Fruit fly (Drosophila melanogaster) whole organism, embryonic: ENCODE results near the gene CG31174.

Experiments used
- CG31441 ChIP-seq: fragments of 200-800 bp; sonication (Bioruptor generic); IDR thresholded peaks from 2 replicates; pipeline ENCODE4 v1.3.6; 2022; ENCODE audit warnings: missing biosample characterization, missing genetic modification characterization
- H2.0 ChIP-seq: fragments of 200-800 bp; sonication (Bioruptor generic); IDR thresholded peaks from 2 replicates; pipeline ENCODE4 v1.3.6; 2022; ENCODE audit warnings: missing biosample characterization, missing genetic modification characterization
- fd64A ChIP-seq: fragments of 200-800 bp; sonication (Bioruptor generic); optimal IDR thresholded peaks from 3 replicates; lab custom pipeline; 2018; ENCODE audit warnings: missing biosample characterization, mild to moderate bottlenecking, missing genetic modification characterization
- mam ChIP-seq: fragments of 200-800 bp; sonication (Bioruptor generic); optimal IDR thresholded peaks from 3 replicates; lab custom pipeline; 2016; ENCODE audit warnings: missing biosample characterization, missing genetic modification characterization
- psq ChIP-seq: fragments of 200-800 bp; sonication (Bioruptor generic); optimal IDR thresholded peaks from 2 replicates; lab custom pipeline; 2017; ENCODE audit warnings: missing biosample characterization, missing genetic modification characterization

dm6 chr3R:21893929-21894328, 24.6 kb upstream of the CG31174 start:
- TF ChIP-seq mam (GFP tag; lab: Kevin White, UChicago) (no peak), CG31441 (GFP tag; lab: Robert Waterston, UW) (0 out of 2 replicates have a peak, but pooled peaks have one; percentile 10), psq (GFP tag; lab: Kevin White, UChicago) (no peak), H2.0 (GFP tag; lab: Robert Waterston, UW) (no peak), fd64A (GFP tag; lab: Kevin White, UChicago) (no peak)
